Worm (Caenorhabditis elegans) whole organism, late embryonic: ENCODE results near the gene polk-1.

Source experiments
- C38D4.7 ChIP-seq: fragments of 200-800 bp; sonication (Bioruptor generic); optimal IDR thresholded peaks from 2 replicates; lab custom pipeline; 2018; ENCODE audit warnings: mild to moderate bottlenecking, missing genetic modification characterization, moderate library complexity, missing compliant biosample characterization
- ama-1 ChIP-seq: fragments of 150-350 bp; optimal IDR thresholded peaks from 2 replicates; lab custom pipeline; 2014
- dve-1 ChIP-seq: sonication (generic microtip); optimal IDR thresholded peaks from 2 replicates; lab custom pipeline; 2017; ENCODE audit warnings: antibody characterized with exemption, mild to moderate bottlenecking, missing genetic modification characterization, missing compliant biosample characterization
- fkh-10 ChIP-seq: fragments of 150-350 bp; optimal IDR thresholded peaks from 2 replicates; lab custom pipeline; 2014; ENCODE audit warnings: missing biosample characterization, missing genetic modification reagents, missing genetic modification characterization
- hlh-15 ChIP-seq: sonication (generic microtip); optimal IDR thresholded peaks from 2 replicates; lab custom pipeline; 2016; ENCODE audit warnings: missing genetic modification characterization, missing compliant biosample characterization
- hlh-30 ChIP-seq: sonication (generic microtip); optimal IDR thresholded peaks from 2 replicates; lab custom pipeline; 2017; ENCODE audit warnings: antibody characterized with exemption, missing genetic modification characterization, missing compliant biosample characterization; ENCODE audit not compliant: insufficient read depth
- lin-11 ChIP-seq: fragments of 200-800 bp; sonication (Bioruptor generic); optimal IDR thresholded peaks from 2 replicates; lab custom pipeline; 2018; ENCODE audit warnings: mild to moderate bottlenecking, missing genetic modification characterization, missing compliant biosample characterization
- madf-2 ChIP-seq: sonication (generic microtip); optimal IDR thresholded peaks from 2 replicates; lab custom pipeline; 2017; ENCODE audit warnings: missing genetic modification characterization, missing compliant biosample characterization
- nfya-1 ChIP-seq: sonication (generic microtip); optimal IDR thresholded peaks from 2 replicates; lab custom pipeline; 2017; ENCODE audit warnings: missing genetic modification characterization, mild to moderate bottlenecking, missing compliant biosample characterization, antibody characterized with exemption, moderate library complexity
- nhr-11 ChIP-seq: fragments of 150-350 bp; optimal IDR thresholded peaks from 2 replicates; lab custom pipeline; 2014; ENCODE audit warnings: missing biosample characterization, missing genetic modification characterization
- npax-4 ChIP-seq: sonication (generic microtip); optimal IDR thresholded peaks from 2 replicates; lab custom pipeline; 2016; ENCODE audit warnings: missing genetic modification characterization, missing compliant biosample characterization
- pha-2 ChIP-seq: sonication (generic microtip); optimal IDR thresholded peaks from 2 replicates; lab custom pipeline; 2017; ENCODE audit warnings: mild to moderate bottlenecking, missing genetic modification characterization, missing compliant biosample characterization
- tbx-2 ChIP-seq: sonication (generic microtip); optimal IDR thresholded peaks from 2 replicates; lab custom pipeline; 2016; ENCODE audit warnings: missing genetic modification characterization, missing compliant biosample characterization

- TF ChIP-seq ama-1 (lab: Kevin White, UChicago): no peak
- TF ChIP-seq nfya-1: no peak
- no peak for TF ChIP-seq fkh-10 (GFP tag; lab: Kevin White, UChicago)
- no peak for TF ChIP-seq nhr-11 (tag; lab: Kevin White, UChicago)
- TF ChIP-seq hlh-15: no peak
- no peak for TF ChIP-seq hlh-30 (tag; lab: Kevin White, UChicago)
- TF ChIP-seq tbx-2 (tag; lab: Kevin White, UChicago): no peak
- TF ChIP-seq npax-4: no peak
- no peak for TF ChIP-seq C38D4.7 (GFP tag; lab: Kevin White, UChicago)
- no peak for TF ChIP-seq dve-1 (tag; lab: Kevin White, UChicago)
- no peak for TF ChIP-seq pha-2 (tag; lab: Kevin White, UChicago)
- TF ChIP-seq madf-2 (tag; lab: Kevin White, UChicago): no peak
- TF ChIP-seq lin-11 (tag; lab: Kevin White, UChicago): no peak
These were observed 37.5 kb downstream of the polk-1 start, which contains the start of gene fipr-16 for ce11 chrIII:8590882-8591281.
